1 fruit fly cellular context compared by ENCODE assay signal in genomic region chr3L:17242078-17242613, dm6.
TF ChIP-seq lines count a peak whose summit lies in the region.

Gene Afg3l2, minus strand, starts transcription at chr3L:17242128.

TF ChIP-seq in whole organism, embryonic, 481 proteins besides CTCF, POLR2A, EP300 and RAD21 (continued from another document and continues in another):
- TF ChIP-seq CG10654 (GFP tag; optimal IDR thresholded peaks at IDR 0.05; lab: Kevin White, UChicago) (peak; percentile 72), CG2129 (GFP tag; IDR thresholded peaks at IDR 0.05; lab: Robert Waterston, UW; ENCODE audit: partially characterized antibody) (no peak), MTF-1 (GFP tag; optimal IDR thresholded peaks at IDR 0.05; lab: Kevin White, UChicago; ENCODE audit: borderline replicate concordance) (no peak), CG14667 (GFP tag; IDR thresholded peaks at IDR 0.05; lab: Robert Waterston, UW) (peak; percentile 81), Dbx (GFP tag; IDR thresholded peaks at IDR 0.05; lab: Robert Waterston, UW) (peak; percentile 74; the same call in 2 of the 3 replicates), br (optimal IDR thresholded peaks at IDR 0.05; lab: Kevin White, UChicago) (no peak), PHDP (tag; optimal IDR thresholded peaks at IDR 0.05; lab: Kevin White, UChicago) (no peak), NFAT (GFP tag; IDR thresholded peaks at IDR 0.05; lab: Robert Waterston, UW) (peak; percentile 34; the same call in 1 of the 2 replicates), CG12769 (tag; optimal IDR thresholded peaks at IDR 0.05; lab: Kevin White, UChicago) (no peak), hth (optimal IDR thresholded peaks at IDR 0.05; lab: Kevin White, UChicago) (no peak), lbe (GFP tag; optimal IDR thresholded peaks at IDR 0.05; lab: Kevin White, UChicago) (no peak), CoRest (tag; optimal IDR thresholded peaks at IDR 0.05; lab: Kevin White, UChicago) (peak; percentile 72), Jarid2 (GFP tag; optimal IDR thresholded peaks at IDR 0.05; lab: Kevin White, UChicago) (peak; percentile 3), chinmo (GFP tag; IDR thresholded peaks at IDR 0.05; lab: Robert Waterston, UW; ENCODE audit: partially characterized antibody) (no peak), tap (tag; optimal IDR thresholded peaks at IDR 0.05; lab: Kevin White, UChicago) (peak; percentile 70), CG12104 (GFP tag; optimal IDR thresholded peaks at IDR 0.05; lab: Kevin White, UChicago) (peak; percentile 76), Sox102F (GFP tag; optimal IDR thresholded peaks at IDR 0.05; lab: Kevin White, UChicago) (peak; percentile 52), HLHmδ (GFP tag; optimal IDR thresholded peaks at IDR 0.05; lab: Kevin White, UChicago) (no peak), CG15696 (tag; optimal IDR thresholded peaks at IDR 0.05; lab: Kevin White, UChicago) (peak; percentile 17), fd102C (GFP tag; optimal IDR thresholded peaks at IDR 0.05; lab: Kevin White, UChicago) (no peak), dimm (GFP tag; IDR thresholded peaks at IDR 0.05; lab: Robert Waterston, UW) (no peak), CG10274 (GFP tag; optimal IDR thresholded peaks at IDR 0.05; lab: Kevin White, UChicago) (no peak), YL-1 (GFP tag; optimal IDR thresholded peaks at IDR 0.05; lab: Kevin White, UChicago) (no peak), CG9817 (tag; optimal IDR thresholded peaks at IDR 0.05; lab: Kevin White, UChicago) (peak; percentile 65), ranshi (GFP tag; IDR thresholded peaks at IDR 0.05; lab: Robert Waterston, UW) (peak; percentile 81; the same call in 1 of the 2 replicates), al (GFP tag; IDR thresholded peaks at IDR 0.05; lab: Robert Waterston, UW) (peak; percentile 69), shn (GFP tag; optimal IDR thresholded peaks at IDR 0.05; lab: Kevin White, UChicago) (no peak), CG5953 (GFP tag; IDR thresholded peaks at IDR 0.05; lab: Robert Waterston, UW) (no peak), CG1233 (GFP tag; optimal IDR thresholded peaks at IDR 0.05; lab: Kevin White, UChicago) (no peak), CG4854 (GFP tag; optimal IDR thresholded peaks at IDR 0.05; lab: Kevin White, UChicago) (peak; percentile 43), Ptx1 (GFP tag; IDR thresholded peaks at IDR 0.05; lab: Robert Waterston, UW) (peak; percentile 86), eyg (GFP tag; optimal IDR thresholded peaks at IDR 0.05; lab: Kevin White, UChicago) (no peak), Myb (GFP tag; optimal IDR thresholded peaks at IDR 0.05; lab: Kevin White, UChicago) (peak; percentile 70), tin (GFP tag; optimal IDR thresholded peaks at IDR 0.05; lab: Kevin White, UChicago) (peak; percentile 77), ap (GFP tag; IDR thresholded peaks at IDR 0.05; lab: Robert Waterston, UW) (no peak), HLH54F (GFP tag; optimal IDR thresholded peaks at IDR 0.05; lab: Kevin White, UChicago) (no peak), CG9932 (GFP tag; IDR thresholded peaks at IDR 0.05; lab: Robert Waterston, UW) (peak; percentile 53), CG14441 (GFP tag; IDR thresholded peaks at IDR 0.05; lab: Robert Waterston, UW) (peak; percentile 77), CG12236 (GFP tag; optimal IDR thresholded peaks at IDR 0.05; lab: Kevin White, UChicago) (no peak), CG31365 (tag; optimal IDR thresholded peaks at IDR 0.05; lab: Kevin White, UChicago) (no peak), Vsx1 (GFP tag; optimal IDR thresholded peaks at IDR 0.05; lab: Kevin White, UChicago) (peak; percentile 13), Pdp1 (GFP tag; optimal IDR thresholded peaks at IDR 0.05; lab: Kevin White, UChicago) (peak; percentile 46 to 92), Stat92E (GFP tag; optimal IDR thresholded peaks at IDR 0.05; lab: Kevin White, UChicago) (no peak), Deaf1 (tag; optimal IDR thresholded peaks at IDR 0.05; lab: Kevin White, UChicago) (peak; percentile 27), Rx (GFP tag; IDR thresholded peaks at IDR 0.05; lab: Robert Waterston, UW) (peak; percentile 71), CG1832 (GFP tag; optimal IDR thresholded peaks at IDR 0.05; lab: Kevin White, UChicago) (no peak), hkb (optimal IDR thresholded peaks at IDR 0.05; lab: Kevin White, UChicago) (no peak), hkb (GFP tag; IDR thresholded peaks at IDR 0.05; lab: Robert Waterston, UW) (peak; percentile 59; the same call in 1 of the 2 replicates), CG31441 (GFP tag; IDR thresholded peaks at IDR 0.05; lab: Robert Waterston, UW) (peak; percentile 79), CG2116 (GFP tag; optimal IDR thresholded peaks at IDR 0.05; lab: Kevin White, UChicago) (peak; percentile 29), CG8359 (GFP tag; optimal IDR thresholded peaks at IDR 0.05; lab: Kevin White, UChicago; ENCODE audit: borderline replicate concordance) (no peak), sd (tag; optimal IDR thresholded peaks at IDR 0.05; lab: Kevin White, UChicago) (no peak), Gsc (GFP tag; IDR thresholded peaks at IDR 0.05; lab: Robert Waterston, UW) (peak; percentile 49), mirr (GFP tag; optimal IDR thresholded peaks at IDR 0.05; lab: Kevin White, UChicago) (no peak), Ravus (GFP tag; IDR thresholded peaks at IDR 0.05; lab: Robert Waterston, UW) (0 out of 2 replicates have a peak, but pooled peaks have one; percentile 9), ttk (GFP tag; IDR thresholded peaks at IDR 0.05; lab: Robert Waterston, UW) (peak; percentile 78), bowl (GFP tag; IDR thresholded peaks at IDR 0.05; lab: Robert Waterston, UW) (no peak), CG8290 (GFP tag; optimal IDR thresholded peaks at IDR 0.05; lab: Kevin White, UChicago) (no peak), CG8290 (tag; optimal IDR thresholded peaks at IDR 0.05; lab: Kevin White, UChicago) (no peak), Bteb2 (GFP tag; optimal IDR thresholded peaks at IDR 0.05; lab: Kevin White, UChicago) (no peak), scrt (GFP tag; optimal IDR thresholded peaks at IDR 0.05; lab: Kevin White, UChicago) (peak; percentile 37), sc (optimal IDR thresholded peaks at IDR 0.05; lab: Kevin White, UChicago) (no peak), sc (GFP tag; optimal IDR thresholded peaks at IDR 0.05; lab: Kevin White, UChicago) (peak; percentile 19), sob (GFP tag; IDR thresholded peaks at IDR 0.05; lab: Robert Waterston, UW) (peak; percentile 76; the same call in 1 of the 2 replicates), CHES-1-like (GFP tag; optimal IDR thresholded peaks at IDR 0.05; lab: Kevin White, UChicago) (no peak), Hr3 (GFP tag; optimal IDR thresholded peaks at IDR 0.05; lab: Kevin White, UChicago) (peak; percentile 7), Doc3 (GFP tag; IDR thresholded peaks at IDR 0.05; lab: Robert Waterston, UW; ENCODE audit: partially characterized antibody) (no peak), Mes4 (GFP tag; optimal IDR thresholded peaks at IDR 0.05; lab: Kevin White, UChicago) (no peak), CG6854 (GFP tag; optimal IDR thresholded peaks at IDR 0.05; lab: Kevin White, UChicago) (no peak), ato (GFP tag; IDR thresholded peaks at IDR 0.05; lab: Robert Waterston, UW; ENCODE audit: partially characterized antibody) (no peak), trem (tag; optimal IDR thresholded peaks at IDR 0.05; lab: Kevin White, UChicago) (peak; percentile 66), CG12155 (GFP tag; optimal IDR thresholded peaks at IDR 0.05; lab: Kevin White, UChicago) (peak; percentile 40), CG6813 (GFP tag; optimal IDR thresholded peaks at IDR 0.05; lab: Kevin White, UChicago) (no peak), CG31224 (GFP tag; IDR thresholded peaks at IDR 0.05; lab: Robert Waterston, UW) (peak; percentile 74), CG18011 (GFP tag; optimal IDR thresholded peaks at IDR 0.05; lab: Kevin White, UChicago) (no peak), ems (GFP tag; optimal IDR thresholded peaks at IDR 0.05; lab: Kevin White, UChicago) (no peak), wor (GFP tag; IDR thresholded peaks at IDR 0.05; lab: Robert Waterston, UW) (no peak), CG6254 (GFP tag; optimal IDR thresholded peaks at IDR 0.05; lab: Kevin White, UChicago) (peak; percentile 21), rib (GFP tag; IDR thresholded peaks at IDR 0.05; lab: Robert Waterston, UW) (0 out of 2 replicates have a peak, but pooled peaks have one; percentile 28), Dll (GFP tag; IDR thresholded peaks at IDR 0.05; lab: Robert Waterston, UW; ENCODE audit: partially characterized antibody) (no peak), lola (GFP tag; optimal IDR thresholded peaks at IDR 0.05; lab: Kevin White, UChicago) (peak in 1 of 3 experiments; percentile 37), CG3847 (GFP tag; IDR thresholded peaks at IDR 0.05; lab: Robert Waterston, UW) (peak; percentile 35), C15 (GFP tag; IDR thresholded peaks at IDR 0.05; lab: Robert Waterston, UW) (peak; percentile 25; the same call in 1 of the 3 replicates), da (GFP tag; optimal IDR thresholded peaks at IDR 0.05; lab: Kevin White, UChicago) (no peak), eve (GFP tag; optimal IDR thresholded peaks at IDR 0.05; lab: Kevin White, UChicago) (no peak), CG16863 (GFP tag; optimal IDR thresholded peaks at IDR 0.05; lab: Kevin White, UChicago) (no peak), Elba2 (GFP tag; optimal IDR thresholded peaks at IDR 0.05; lab: Kevin White, UChicago) (no peak), CG7271 (tag; optimal IDR thresholded peaks at IDR 0.05; lab: Kevin White, UChicago) (no peak), CG10267 (tag; optimal IDR thresholded peaks at IDR 0.05; lab: Kevin White, UChicago) (peak; percentile 63), btn (GFP tag; optimal IDR thresholded peaks at IDR 0.05; lab: Kevin White, UChicago) (no peak), Ssrp (tag; optimal IDR thresholded peaks at IDR 0.05; lab: Kevin White, UChicago) (peak; percentile 51), CG6683 (GFP tag; optimal IDR thresholded peaks at IDR 0.05; lab: Kevin White, UChicago) (no peak), lilli (GFP tag; optimal IDR thresholded peaks at IDR 0.05; lab: Kevin White, UChicago) (peak; percentile 46), Rfx (GFP tag; IDR thresholded peaks at IDR 0.05; lab: Robert Waterston, UW) (peak; percentile 85), Ada2b (GFP tag; IDR thresholded peaks at IDR 0.05; lab: Robert Waterston, UW) (peak; percentile 76), CG17328 (GFP tag; IDR thresholded peaks at IDR 0.05; lab: Robert Waterston, UW) (no peak; the same call in 1 of the 2 replicates), Lim3 (GFP tag; IDR thresholded peaks at IDR 0.05; lab: Robert Waterston, UW) (no peak), Ets65A (GFP tag; lab: Kevin White, UChicago) (peak; percentile 23), CG34422 (GFP tag; IDR thresholded peaks at IDR 0.05; lab: Robert Waterston, UW) (peak; percentile 84), stwl (tag; optimal IDR thresholded peaks at IDR 0.05; lab: Kevin White, UChicago) (peak; percentile 54), CG15269 (tag; optimal IDR thresholded peaks at IDR 0.05; lab: Kevin White, UChicago) (no peak), zen (tag; optimal IDR thresholded peaks at IDR 0.05; lab: Kevin White, UChicago) (peak; percentile 92), kay (GFP tag; optimal IDR thresholded peaks at IDR 0.05; lab: Kevin White, UChicago) (peak; percentile 33), unc-4 (GFP tag; IDR thresholded peaks at IDR 0.05; lab: Robert Waterston, UW; ENCODE audit: partially characterized antibody) (no peak), Hr51 (GFP tag; optimal IDR thresholded peaks at IDR 0.05; lab: Kevin White, UChicago) (peak in 1 of 2 experiments; percentile 37), CG3281 (GFP tag; optimal IDR thresholded peaks at IDR 0.05; lab: Kevin White, UChicago) (peak; percentile 69), E2f2 (GFP tag; IDR thresholded peaks at IDR 0.05; lab: Robert Waterston, UW) (peak; percentile 26; the same call in 1 of the 2 replicates), CG10366 (GFP tag; IDR thresholded peaks at IDR 0.05; lab: Robert Waterston, UW) (no peak; the same call in 1 of the 2 replicates), CG32532 (GFP tag; IDR thresholded peaks at IDR 0.05; lab: Robert Waterston, UW) (peak; percentile 89), Drgx (GFP tag; IDR thresholded peaks at IDR 0.05; lab: Robert Waterston, UW) (peak; percentile 55), pita (GFP tag; optimal IDR thresholded peaks at IDR 0.05; lab: Kevin White, UChicago) (peak; percentile 68), Max (GFP tag; optimal IDR thresholded peaks at IDR 0.05; lab: Kevin White, UChicago) (peak; percentile 74), HmgZ (tag; optimal IDR thresholded peaks at IDR 0.05; lab: Kevin White, UChicago) (no peak), dmrt11E (tag; optimal IDR thresholded peaks at IDR 0.05; lab: Kevin White, UChicago) (peak; percentile 58), pfk (GFP tag; optimal IDR thresholded peaks at IDR 0.05; lab: Kevin White, UChicago) (no peak), ssp (GFP tag; IDR thresholded peaks at IDR 0.05; lab: Robert Waterston, UW) (peak; percentile 67), bcd (GFP tag; optimal IDR thresholded peaks at IDR 0.05; lab: Kevin White, UChicago) (peak; percentile 68), grau (tag; optimal IDR thresholded peaks at IDR 0.05; lab: Kevin White, UChicago) (no peak), Six4 (GFP tag; optimal IDR thresholded peaks at IDR 0.05; lab: Kevin White, UChicago) (peak; percentile 65), Neu2 (GFP tag; optimal IDR thresholded peaks at IDR 0.05; lab: Kevin White, UChicago; ENCODE audit: borderline replicate concordance) (peak; percentile 63), sisA (GFP tag; IDR thresholded peaks at IDR 0.05; lab: Robert Waterston, UW) (peak; percentile 73), CG4360 (GFP tag; IDR thresholded peaks at IDR 0.05; lab: Robert Waterston, UW) (no peak), CG18599 (GFP tag; optimal IDR thresholded peaks at IDR 0.05; lab: Kevin White, UChicago) (peak; percentile 63), Dref (GFP tag; IDR thresholded peaks at IDR 0.05; lab: Robert Waterston, UW) (no peak), CG30431 (GFP tag; optimal IDR thresholded peaks at IDR 0.05; lab: Kevin White, UChicago) (no peak), Camta (GFP tag; optimal IDR thresholded peaks at IDR 0.05; lab: Kevin White, UChicago) (no peak), HLH3B (GFP tag; IDR thresholded peaks at IDR 0.05; lab: Robert Waterston, UW) (no peak; the same call in 1 of the 2 replicates), CG9797 (GFP tag; optimal IDR thresholded peaks at IDR 0.05; lab: Kevin White, UChicago) (peak; percentile 46), vnd (GFP tag; IDR thresholded peaks at IDR 0.05; lab: Robert Waterston, UW; ENCODE audit: partially characterized antibody) (no peak), CG3995 (GFP tag; optimal IDR thresholded peaks at IDR 0.05; lab: Kevin White, UChicago) (peak; percentile 88), Dek (tag; optimal IDR thresholded peaks at IDR 0.05; lab: Kevin White, UChicago) (peak; percentile 67), Eip74EF (GFP tag; optimal IDR thresholded peaks at IDR 0.05; lab: Kevin White, UChicago) (no peak), CG30403 (GFP tag; optimal IDR thresholded peaks at IDR 0.05; lab: Kevin White, UChicago) (peak; percentile 75)
